Fruit fly (Drosophila melanogaster) whole organism, embryonic: ENCODE results near the gene Pif1A.

Source experiments
- Atf-2 ChIP-seq: fragments of 200-800 bp; sonication (Bioruptor generic); optimal IDR thresholded peaks from 2 replicates; lab custom pipeline; 2016; ENCODE audit warnings: missing biosample characterization, missing genetic modification characterization
- Bdp1 ChIP-seq: fragments of 200-800 bp; sonication (Bioruptor generic); optimal IDR thresholded peaks from 3 replicates; lab custom pipeline; 2016; ENCODE audit warnings: missing biosample characterization, missing genetic modification characterization
- CG10274 ChIP-seq: fragments of 200-800 bp; sonication (Bioruptor generic); optimal IDR thresholded peaks from 3 replicates; lab custom pipeline; 2017; ENCODE audit warnings: missing biosample characterization, mild to moderate bottlenecking, missing genetic modification characterization
- CG10321 ChIP-seq: fragments of 200-800 bp; sonication (Bioruptor generic); IDR thresholded peaks from 2 replicates; pipeline ENCODE4 v1.3.6; 2022; ENCODE audit warnings: missing biosample characterization, missing genetic modification characterization
- CG10654 ChIP-seq: fragments of 200-800 bp; sonication (Bioruptor generic); optimal IDR thresholded peaks from 2 replicates; lab custom pipeline; 2016; ENCODE audit warnings: missing biosample characterization, missing genetic modification characterization
- CG10959 ChIP-seq: fragments of 200-800 bp; sonication (Bioruptor generic); IDR thresholded peaks from 2 replicates; pipeline ENCODE4 v1.3.6; 2022; ENCODE audit warnings: missing biosample characterization, missing genetic modification characterization
- CG11456 ChIP-seq: fragments of 200-800 bp; sonication (Bioruptor generic); IDR thresholded peaks from 3 replicates; pipeline ENCODE4 v1.3.6; 2022; ENCODE audit warnings: missing biosample characterization, missing genetic modification characterization
- CG12071 ChIP-seq: fragments of 200-800 bp; sonication (Bioruptor generic); optimal IDR thresholded peaks from 3 replicates; lab custom pipeline; 2018; ENCODE audit warnings: missing biosample characterization, mild to moderate bottlenecking, missing genetic modification characterization
- CG12391 ChIP-seq: fragments of 200-800 bp; sonication (Bioruptor generic); optimal IDR thresholded peaks from 3 replicates; lab custom pipeline; 2018; ENCODE audit warnings: missing biosample characterization, mild to moderate bottlenecking, missing genetic modification characterization, moderate library complexity
- CG14710 ChIP-seq: fragments of 200-800 bp; sonication (Bioruptor generic); optimal IDR thresholded peaks from 3 replicates; lab custom pipeline; 2019; ENCODE audit warnings: missing biosample characterization, mild to moderate bottlenecking, missing genetic modification characterization, moderate library complexity
- CG2129 ChIP-seq: fragments of 200-800 bp; sonication (Bioruptor generic); IDR thresholded peaks from 2 replicates; pipeline ENCODE4 v1.3.6; 2022; ENCODE audit warnings: missing biosample characterization, missing genetic modification characterization; ENCODE audit not compliant: partially characterized antibody
- CG34224 ChIP-seq: fragments of 200-800 bp; sonication (Bioruptor generic); IDR thresholded peaks from 3 replicates; pipeline ENCODE4 v1.3.6; 2022; ENCODE audit warnings: missing biosample characterization, missing genetic modification characterization; ENCODE audit not compliant: partially characterized antibody
- CG34376 ChIP-seq: fragments of 200-800 bp; sonication (Bioruptor generic); optimal IDR thresholded peaks from 2 replicates; lab custom pipeline; 2018; ENCODE audit warnings: missing biosample characterization, mild to moderate bottlenecking, missing genetic modification characterization
- CG3726 ChIP-seq: fragments of 200-800 bp; sonication (Bioruptor generic); IDR thresholded peaks from 3 replicates; pipeline ENCODE4, ENCODE4 v1.3.6; 2022; ENCODE audit warnings: missing biosample characterization, missing genetic modification characterization
- CG4360 ChIP-seq: fragments of 200-800 bp; sonication (Bioruptor generic); IDR thresholded peaks from 2 replicates; pipeline ENCODE4 v1.3.6; 2022; ENCODE audit warnings: missing biosample characterization, missing genetic modification characterization
- CG43689 ChIP-seq: fragments of 200-800 bp; sonication (Bioruptor generic); IDR thresholded peaks from 2 replicates; pipeline ENCODE4 v1.3.6; 2022; ENCODE audit warnings: missing biosample characterization, missing genetic modification characterization
- CG6683 ChIP-seq: fragments of 200-800 bp; sonication (Bioruptor generic); optimal IDR thresholded peaks from 2 replicates; lab custom pipeline; 2017; ENCODE audit warnings: missing biosample characterization, mild to moderate bottlenecking, missing genetic modification characterization, missing genetic modification reagents
- CG6813 ChIP-seq: fragments of 200-800 bp; sonication (Bioruptor generic); optimal IDR thresholded peaks from 2 replicates; lab custom pipeline; 2017; ENCODE audit warnings: missing biosample characterization, missing genetic modification characterization, mild to moderate bottlenecking, moderate library complexity, missing genetic modification reagents
- CG8388 ChIP-seq: fragments of 200-800 bp; sonication (Bioruptor generic); optimal IDR thresholded peaks from 2 replicates; lab custom pipeline; 2019; ENCODE audit warnings: missing biosample characterization, mild to moderate bottlenecking, missing genetic modification characterization, moderate library complexity
- CG8478 ChIP-seq: fragments of >200 bp; optimal IDR thresholded peaks from 2 replicates; lab custom pipeline; 2018
- CG9817 ChIP-seq: fragments of 200-800 bp; sonication (Bioruptor generic); optimal IDR thresholded peaks from 2 replicates; lab custom pipeline; 2018; ENCODE audit warnings: missing biosample characterization, mild to moderate bottlenecking, missing genetic modification characterization, moderate library complexity
- Chrac-16 ChIP-seq: fragments of 200-800 bp; sonication (Bioruptor generic); optimal IDR thresholded peaks from 3 replicates; lab custom pipeline; 2016; ENCODE audit warnings: missing biosample characterization, missing genetic modification characterization
- D ChIP-seq, 2 experiments: fragments of 200-800 bp in 1 of 2; fragments of >200 bp in 1 of 2; sonication (Bioruptor generic) in 1 of 2; optimal IDR thresholded peaks; 2 replicates in 1 of 2; 3 replicates in 1 of 2; lab custom pipeline; 2017; ENCODE audit warnings: mild to moderate bottlenecking in 1 of 2, missing biosample characterization in 1 of 2, missing genetic modification characterization in 1 of 2, missing genetic modification reagents in 1 of 2
- Dbx ChIP-seq: fragments of 200-800 bp; sonication (Bioruptor generic); IDR thresholded peaks from 3 replicates; pipeline ENCODE4 v1.3.6; 2022; ENCODE audit warnings: missing biosample characterization, missing genetic modification characterization
- Dll ChIP-seq: fragments of 200-800 bp; sonication (Bioruptor generic); IDR thresholded peaks from 4 replicates; pipeline ENCODE4 v1.3.6; 2022; ENCODE audit warnings: missing biosample characterization, missing genetic modification characterization; ENCODE audit not compliant: partially characterized antibody
- HLHmδ ChIP-seq: fragments of 200-800 bp; sonication (Bioruptor generic); optimal IDR thresholded peaks from 2 replicates; lab custom pipeline; 2018; ENCODE audit warnings: missing biosample characterization, mild to moderate bottlenecking, missing genetic modification characterization, moderate library complexity
- Hsf ChIP-seq: fragments of 200-800 bp; sonication (Bioruptor generic); optimal IDR thresholded peaks from 3 replicates; lab custom pipeline; 2016; ENCODE audit warnings: missing biosample characterization, missing genetic modification characterization
- Med ChIP-seq: fragments of 200-800 bp; sonication (Bioruptor generic); peaks from one replicate; lab custom pipeline; 2016; ENCODE audit warnings: missing biosample characterization, missing genetic modification characterization, mild to moderate bottlenecking, inconsistent platforms, moderate library complexity
- NK7.1 ChIP-seq: fragments of 200-800 bp; sonication (Bioruptor generic); optimal IDR thresholded peaks from 3 replicates; lab custom pipeline; 2016; ENCODE audit warnings: missing biosample characterization, missing genetic modification characterization
- Poxn ChIP-seq: fragments of 200-800 bp; sonication (Bioruptor generic); IDR thresholded peaks from 2 replicates; pipeline ENCODE4 v1.3.6; 2022; ENCODE audit warnings: missing biosample characterization, missing genetic modification characterization
- Sry-δ ChIP-seq: fragments of 200-800 bp; sonication (Bioruptor generic); optimal IDR thresholded peaks from 2 replicates; lab custom pipeline; 2016; ENCODE audit warnings: missing biosample characterization, missing genetic modification characterization
- Xbp1 ChIP-seq: fragments of 200-800 bp; sonication (Bioruptor generic); optimal IDR thresholded peaks from 3 replicates; lab custom pipeline; 2016; ENCODE audit warnings: missing biosample characterization, mild to moderate bottlenecking, missing genetic modification characterization
- abd-A ChIP-seq: fragments of 200-800 bp; sonication (Bioruptor generic); optimal IDR thresholded peaks from 3 replicates; lab custom pipeline; 2019; ENCODE audit warnings: missing biosample characterization, mild to moderate bottlenecking, missing genetic modification characterization, moderate library complexity
- ara ChIP-seq: fragments of 200-800 bp; sonication (Bioruptor generic); IDR thresholded peaks from 2 replicates; pipeline ENCODE4 v1.3.6; 2022; ENCODE audit warnings: missing biosample characterization, missing genetic modification characterization
- cg ChIP-seq: fragments of 200-800 bp; sonication (Bioruptor generic); optimal IDR thresholded peaks from 3 replicates; lab custom pipeline; 2019; ENCODE audit warnings: missing biosample characterization, mild to moderate bottlenecking, missing genetic modification characterization, moderate library complexity
- cwo ChIP-seq: fragments of 200-800 bp; sonication (Bioruptor generic); optimal IDR thresholded peaks from 3 replicates; lab custom pipeline; 2017; ENCODE audit warnings: missing biosample characterization, missing genetic modification characterization, mild to moderate bottlenecking, moderate library complexity, missing genetic modification reagents
- dan ChIP-seq: fragments of 200-800 bp; sonication (Bioruptor generic); IDR thresholded peaks from 2 replicates; pipeline ENCODE4 v1.3.6; 2022; ENCODE audit warnings: missing biosample characterization, missing genetic modification characterization
- exex ChIP-seq: fragments of 200-800 bp; sonication (Bioruptor generic); optimal IDR thresholded peaks from 4 replicates; lab custom pipeline; 2018; ENCODE audit warnings: missing biosample characterization, mild to moderate bottlenecking, missing genetic modification characterization, moderate library complexity
- eyg ChIP-seq: fragments of 200-800 bp; sonication (Bioruptor generic); optimal IDR thresholded peaks from 3 replicates; lab custom pipeline; 2016; ENCODE audit warnings: missing biosample characterization, missing genetic modification characterization
- fd3F ChIP-seq: fragments of 200-800 bp; sonication (Bioruptor generic); optimal IDR thresholded peaks from 2 replicates; lab custom pipeline; 2018; ENCODE audit warnings: missing biosample characterization, mild to moderate bottlenecking, missing genetic modification characterization, moderate library complexity
- fu2 ChIP-seq: fragments of 200-800 bp; sonication (Bioruptor generic); optimal IDR thresholded peaks from 2 replicates; lab custom pipeline; 2016; ENCODE audit warnings: missing biosample characterization, missing genetic modification characterization
- gt ChIP-seq: fragments of 200-800 bp; sonication (Bioruptor generic); IDR thresholded peaks from 2 replicates; pipeline ENCODE4 v1.3.6; 2022; ENCODE audit warnings: missing biosample characterization, missing genetic modification characterization
- h ChIP-seq: fragments of >200 bp; optimal IDR thresholded peaks from 2 replicates; lab custom pipeline; 2017
- luna ChIP-seq: fragments of 200-800 bp; sonication (Bioruptor generic); optimal IDR thresholded peaks from 2 replicates; lab custom pipeline; 2016; ENCODE audit warnings: missing biosample characterization, missing genetic modification characterization
- mld ChIP-seq: fragments of 200-800 bp; sonication (Bioruptor generic); IDR thresholded peaks from 3 replicates; pipeline ENCODE4 v1.3.6; 2022; ENCODE audit warnings: missing biosample characterization, missing genetic modification characterization; ENCODE audit not compliant: partially characterized antibody
- pnt ChIP-seq: fragments of 200-800 bp; sonication (Bioruptor generic); optimal IDR thresholded peaks from 3 replicates; lab custom pipeline; 2016; ENCODE audit warnings: missing biosample characterization, missing genetic modification characterization
- prd ChIP-seq, 3 experiments: fragments of >200 bp in 2 of 3; fragments of 200-800 bp in 1 of 3; sonication (Bioruptor generic) in 1 of 3; optimal IDR thresholded peaks in 2 of 3; IDR thresholded peaks in 1 of 3; 2 replicates in 2 of 3; 3 replicates in 1 of 3; pipeline versions ENCODE4 v1.3.6 to Lab custom; 2017 to 2022; ENCODE audit warnings: missing biosample characterization in 1 of 3, missing genetic modification characterization in 1 of 3
- ranshi ChIP-seq: fragments of 200-800 bp; sonication (Bioruptor generic); IDR thresholded peaks from 2 replicates; pipeline ENCODE4 v1.3.6; 2022; ENCODE audit warnings: missing biosample characterization, missing genetic modification characterization
- row ChIP-seq: fragments of 200-800 bp; sonication (Bioruptor generic); IDR thresholded peaks from 3 replicates; pipeline ENCODE4 v1.3.6; 2022; ENCODE audit warnings: missing biosample characterization, missing genetic modification characterization
- sens ChIP-seq: fragments of 200-800 bp; sonication (Bioruptor generic); peaks from one replicate; lab custom pipeline; 2016; ENCODE audit warnings: missing biosample characterization, missing genetic modification characterization
- stwl ChIP-seq: fragments of 200-800 bp; sonication (Bioruptor generic); optimal IDR thresholded peaks from 3 replicates; lab custom pipeline; 2018; ENCODE audit warnings: missing biosample characterization, mild to moderate bottlenecking, missing genetic modification characterization, moderate library complexity

Gene Pif1A

dm6 chr3R:8841533-8841932 lies 40.6 kb upstream of the Pif1A start (continued):
- TF ChIP-seq Med (GFP tag; lab: Kevin White, UChicago) = peak; percentile 53
- no peak for TF ChIP-seq fu2 (GFP tag; lab: Kevin White, UChicago)
- no peak for TF ChIP-seq CG10959 (GFP tag; lab: Robert Waterston, UW)
- TF ChIP-seq h (lab: Kevin White, UChicago) = no peak
- TF ChIP-seq CG8478 (lab: Kevin White, UChicago) = no peak
- no peak for TF ChIP-seq Hsf (GFP tag; lab: Kevin White, UChicago)
- TF ChIP-seq stwl (tag; lab: Kevin White, UChicago) = no peak
- no peak for TF ChIP-seq fd3F (GFP tag; lab: Kevin White, UChicago)
- TF ChIP-seq Chrac-16 (GFP tag; lab: Kevin White, UChicago) = no peak
- no peak for TF ChIP-seq CG12391
- TF ChIP-seq pnt = no peak
- 0 out of 2 replicates have a peak, but pooled peaks have one; percentile 34 for TF ChIP-seq ara (GFP tag; lab: Robert Waterston, UW)
- TF ChIP-seq Sry-δ = no peak
- TF ChIP-seq CG10274 (GFP tag; lab: Kevin White, UChicago) = no peak
- no peak for TF ChIP-seq luna (GFP tag; lab: Kevin White, UChicago)
- TF ChIP-seq ranshi = no peak
- TF ChIP-seq mld (GFP tag; lab: Robert Waterston, UW) = no peak
- no peak for TF ChIP-seq D (optimal IDR thresholded peaks at IDR 0.05; lab: Kevin White, UChicago)
- no peak for TF ChIP-seq D (GFP tag; optimal IDR thresholded peaks at IDR 0.05; lab: Kevin White, UChicago)
- no peak for TF ChIP-seq CG14710
- no peak for TF ChIP-seq NK7.1 (GFP tag; lab: Kevin White, UChicago)
- TF ChIP-seq CG43689 (GFP tag; lab: Robert Waterston, UW) = no peak
- TF ChIP-seq cwo (GFP tag; lab: Kevin White, UChicago) = no peak
- no peak for TF ChIP-seq Dbx (GFP tag; lab: Robert Waterston, UW)
- TF ChIP-seq prd (optimal IDR thresholded peaks at IDR 0.05; lab: Kevin White, UChicago) = no peak
- 0 out of 3 replicates have a peak, but pooled peaks have one; percentile 20 for TF ChIP-seq prd (GFP tag; IDR thresholded peaks at IDR 0.05; lab: Robert Waterston, UW)
- no peak for TF ChIP-seq dan (GFP tag; lab: Robert Waterston, UW)
- no peak for TF ChIP-seq exex (tag; lab: Kevin White, UChicago)
- no peak for TF ChIP-seq Bdp1 (GFP tag; lab: Kevin White, UChicago)
- TF ChIP-seq CG10654 (GFP tag; lab: Kevin White, UChicago) = no peak
- no peak for TF ChIP-seq HLHmδ
- TF ChIP-seq cg (GFP tag; lab: Kevin White, UChicago) = no peak
- no peak for TF ChIP-seq eyg
- TF ChIP-seq sens (GFP tag; lab: Kevin White, UChicago) = peak; percentile 81
- TF ChIP-seq CG4360 (GFP tag; lab: Robert Waterston, UW) = no peak
- no peak for TF ChIP-seq CG34376 (GFP tag; lab: Kevin White, UChicago)
- TF ChIP-seq CG11456 (GFP tag; lab: Robert Waterston, UW) = no peak
- TF ChIP-seq CG9817 (tag; lab: Kevin White, UChicago) = no peak
- no peak for TF ChIP-seq CG8388 (GFP tag; lab: Kevin White, UChicago)
- no peak for TF ChIP-seq abd-A (tag; lab: Kevin White, UChicago)
- no peak for TF ChIP-seq Xbp1 (GFP tag; lab: Kevin White, UChicago)
- no peak for TF ChIP-seq CG12071 (GFP tag; lab: Kevin White, UChicago)

- TF ChIP-seq CG34224 (no peak), Dbx (GFP tag; lab: Robert Waterston, UW) (no peak), CG10321 (GFP tag; lab: Robert Waterston, UW) (no peak), CG3726 (GFP tag; lab: Robert Waterston, UW) (no peak), Dll (GFP tag; lab: Robert Waterston, UW) (0 out of 4 replicates have a peak, but pooled peaks have one; percentile 25), cg (GFP tag; lab: Kevin White, UChicago) (no peak), CG6813 (no peak), CG2129 (GFP tag; lab: Robert Waterston, UW) (no peak), gt (GFP tag; lab: Robert Waterston, UW) (no peak), row (0 out of 3 replicates have a peak, but pooled peaks have one; percentile 22), stwl (tag; lab: Kevin White, UChicago) (no peak), CG6683 (GFP tag; lab: Kevin White, UChicago) (no peak), Poxn (no peak), Atf-2 (GFP tag; lab: Kevin White, UChicago) (no peak)
These were observed 40.1 kb upstream of the Pif1A start for dm6 chr3R:8841038-8841437.
